Worm (Caenorhabditis elegans): ENCODE measurements around the gene srh-17.

DNA sequence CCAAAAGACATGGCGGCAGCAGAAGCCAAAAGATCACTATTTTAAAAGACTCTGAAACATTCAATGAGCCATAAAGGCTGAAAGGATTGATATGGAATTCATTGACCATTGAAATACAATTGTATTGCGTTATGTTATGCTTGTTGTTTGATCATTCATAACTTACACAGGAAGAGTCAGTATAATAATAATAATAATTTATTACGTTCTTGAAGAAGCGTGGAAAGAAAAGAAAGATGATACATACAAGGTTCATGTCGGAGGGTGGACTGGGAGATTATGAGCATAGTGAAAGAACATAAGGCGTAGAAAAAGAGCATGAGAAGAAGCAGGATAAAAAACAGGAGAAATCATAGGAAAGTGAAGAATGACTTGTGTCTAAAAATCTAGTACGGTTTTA lies 21.0 kb upstream of the srh-17 start, which contains the start of gene F43D2.7:
- TF ChIP-seq ceh-6 (GFP tag; optimal IDR thresholded peaks at IDR 0.05) (no peak), lin-11 (tag; optimal IDR thresholded peaks at IDR 0.05) (no peak), ztf-16 (tag; optimal IDR thresholded peaks at IDR 0.05) (no peak), ahr-1 (tag; optimal IDR thresholded peaks at IDR 0.05) (no peak), sox-4 (tag; optimal IDR thresholded peaks at IDR 0.05) (no peak), pros-1 (tag; optimal IDR thresholded peaks at IDR 0.05) (no peak), ceh-22 (tag; optimal IDR thresholded peaks at IDR 0.05) (no peak), elt-2 (tag; optimal IDR thresholded peaks at IDR 0.05) (no peak), ama-1 (optimal IDR thresholded peaks at IDR 0.05) (no peak), pha-2 (tag; optimal IDR thresholded peaks at IDR 0.05) (no peak), fkh-10 (GFP tag; optimal IDR thresholded peaks at IDR 0.05) (no peak)

All from whole organism, late embryonic.